Fruit fly (Drosophila melanogaster): Measurements from ENCODE around the gene beta4GalT7.

dm6 chr3R:24997287-24997686 is 25.8 kb upstream of the beta4GalT7 start:
- TF ChIP-seq br (GFP tag; optimal IDR thresholded peaks at IDR 0.05) (no peak), lola (GFP tag; optimal IDR thresholded peaks at IDR 0.05) (no peak), jim (GFP tag; optimal IDR thresholded peaks at IDR 0.05) (no peak), dl (GFP tag; optimal IDR thresholded peaks at IDR 0.05; ENCODE audit: insufficient read depth in 1 of 2, partially characterized antibody in 2 of 2) (no peak), Abd-B (GFP tag; optimal IDR thresholded peaks at IDR 0.05) (no peak), Sp1 (GFP tag; optimal IDR thresholded peaks at IDR 0.05) (no peak), sv (GFP tag; optimal IDR thresholded peaks at IDR 0.05) (no peak), Vsx2 (GFP tag; optimal IDR thresholded peaks at IDR 0.05; ENCODE audit: partially characterized antibody) (no peak), rgr (GFP tag; optimal IDR thresholded peaks at IDR 0.05) (no peak), Dif (GFP tag; optimal IDR thresholded peaks at IDR 0.05; ENCODE audit: partially characterized antibody) (no peak), woc (GFP tag; optimal IDR thresholded peaks at IDR 0.05) (no peak)
